Worm (Caenorhabditis elegans) whole organism, mixed stage, embryonic: ENCODE data around the gene fbxa-181.

ENCODE experiments used
- M03D4.4 ChIP-seq: sonication (generic microtip); optimal IDR thresholded peaks from 2 replicates; lab custom pipeline; 2017; ENCODE audit warnings: mild to moderate bottlenecking, missing genetic modification characterization, missing compliant biosample characterization
- bed-3 ChIP-seq: fragments of 200-800 bp; sonication (Bioruptor generic); optimal IDR thresholded peaks from 3 replicates; lab custom pipeline; 2018; ENCODE audit warnings: mild to moderate bottlenecking, missing genetic modification characterization, moderate library complexity, missing compliant biosample characterization
- blmp-1 ChIP-seq: fragments of 150-350 bp; optimal IDR thresholded peaks from 2 replicates; lab custom pipeline; 2014; ENCODE audit warnings: missing biosample characterization, missing genetic modification characterization
- ceh-39 ChIP-seq: fragments of 150-350 bp; optimal IDR thresholded peaks from 2 replicates; lab custom pipeline; 2014; ENCODE audit warnings: missing biosample characterization, missing genetic modification characterization
- ceh-43 ChIP-seq: fragments of 200-800 bp; sonication (Bioruptor generic); optimal IDR thresholded peaks from 2 replicates; lab custom pipeline; 2018; ENCODE audit warnings: mild to moderate bottlenecking, missing genetic modification characterization, moderate library complexity, missing compliant biosample characterization
- ceh-83 ChIP-seq: fragments of 200-800 bp; sonication (Bioruptor generic); optimal IDR thresholded peaks from 2 replicates; lab custom pipeline; 2018; ENCODE audit warnings: mild to moderate bottlenecking, missing genetic modification characterization, missing compliant biosample characterization
- ces-1 ChIP-seq: fragments of 150-350 bp; optimal IDR thresholded peaks from 2 replicates; lab custom pipeline; 2014; ENCODE audit warnings: missing biosample characterization, missing genetic modification reagents, missing genetic modification characterization
- cnd-1 ChIP-seq: fragments of 200-800 bp; sonication (Bioruptor generic); optimal IDR thresholded peaks from 2 replicates; lab custom pipeline; 2018; ENCODE audit warnings: mild to moderate bottlenecking, missing genetic modification characterization, missing compliant biosample characterization
- drap-1 ChIP-seq: fragments of 200-800 bp; sonication (Bioruptor generic); optimal IDR thresholded peaks from 3 replicates; lab custom pipeline; 2018; ENCODE audit warnings: mild to moderate bottlenecking, missing genetic modification characterization, missing compliant biosample characterization
- elt-1 ChIP-seq: sonication (generic microtip); optimal IDR thresholded peaks from 2 replicates; lab custom pipeline; 2017; ENCODE audit warnings: missing genetic modification characterization, mild to moderate bottlenecking, missing compliant biosample characterization, antibody characterized with exemption, moderate library complexity, borderline replicate concordance; ENCODE audit not compliant: insufficient read depth
- elt-3 ChIP-seq: fragments of 150-350 bp; optimal IDR thresholded peaks from 2 replicates; lab custom pipeline; 2014; ENCODE audit warnings: missing biosample characterization, missing genetic modification characterization
- flh-1 ChIP-seq: fragments of 200-800 bp; sonication (Bioruptor generic); optimal IDR thresholded peaks from 2 replicates; lab custom pipeline; 2018; ENCODE audit warnings: mild to moderate bottlenecking, missing genetic modification characterization, moderate library complexity, missing compliant biosample characterization
- ham-2 ChIP-seq: fragments of 200-800 bp; sonication (Bioruptor generic); optimal IDR thresholded peaks from 2 replicates; lab custom pipeline; 2018; ENCODE audit warnings: mild to moderate bottlenecking, missing genetic modification characterization, missing compliant biosample characterization
- hlh-1 ChIP-seq: fragments of 150-350 bp; optimal IDR thresholded peaks from 2 replicates; lab custom pipeline; 2014; ENCODE audit warnings: missing biosample characterization, missing genetic modification reagents, missing genetic modification characterization
- lin-13 ChIP-seq: fragments of 150-350 bp; optimal IDR thresholded peaks from 2 replicates; lab custom pipeline; 2014; ENCODE audit warnings: missing biosample characterization, missing genetic modification characterization
- lin-32 ChIP-seq: fragments of 200-800 bp; sonication (Bioruptor generic); optimal IDR thresholded peaks from 2 replicates; lab custom pipeline; 2018; ENCODE audit warnings: mild to moderate bottlenecking, missing genetic modification characterization, missing compliant biosample characterization
- lsy-2 ChIP-seq: fragments of 150-350 bp; optimal IDR thresholded peaks from 2 replicates; lab custom pipeline; 2014; ENCODE audit warnings: missing biosample characterization, missing genetic modification characterization
- mab-5 ChIP-seq: fragments of 150-350 bp; optimal IDR thresholded peaks from 2 replicates; lab custom pipeline; 2014; ENCODE audit warnings: missing biosample characterization, missing genetic modification characterization
- mep-1 ChIP-seq: fragments of 150-350 bp; optimal IDR thresholded peaks from 2 replicates; lab custom pipeline; 2017; ENCODE audit warnings: missing biosample characterization, missing genetic modification reagents, missing genetic modification characterization, inconsistent platforms
- mls-2 ChIP-seq: sonication (generic microtip); optimal IDR thresholded peaks from 2 replicates; lab custom pipeline; 2016; ENCODE audit warnings: mild to moderate bottlenecking, missing genetic modification characterization, moderate library complexity, missing compliant biosample characterization
- nhr-12 ChIP-seq: fragments of 150-350 bp; optimal IDR thresholded peaks from 2 replicates; lab custom pipeline; 2014; ENCODE audit warnings: missing biosample characterization, missing genetic modification characterization
- nhr-2 ChIP-seq: fragments of 150-350 bp; optimal IDR thresholded peaks from 2 replicates; lab custom pipeline; 2014; ENCODE audit warnings: missing biosample characterization, missing genetic modification characterization
- nhr-237 ChIP-seq: fragments of 150-350 bp; optimal IDR thresholded peaks from 2 replicates; lab custom pipeline; 2014; ENCODE audit warnings: missing biosample characterization, missing genetic modification characterization
- nhr-28 ChIP-seq: fragments of 150-350 bp; optimal IDR thresholded peaks from 2 replicates; lab custom pipeline; 2014; ENCODE audit warnings: missing biosample characterization, missing genetic modification characterization
- nhr-76 ChIP-seq: sonication (generic microtip); optimal IDR thresholded peaks from 2 replicates; lab custom pipeline; 2017; ENCODE audit warnings: missing biosample characterization, missing genetic modification characterization
- pha-4 ChIP-seq: fragments of 150-350 bp; optimal IDR thresholded peaks from 2 replicates; lab custom pipeline; 2018; ENCODE audit warnings: missing biosample characterization, missing genetic modification reagents, missing genetic modification characterization
- sem-2 ChIP-seq: fragments of 200-800 bp; sonication (Bioruptor generic); optimal IDR thresholded peaks from 2 replicates; lab custom pipeline; 2018; ENCODE audit warnings: mild to moderate bottlenecking, missing genetic modification characterization, missing compliant biosample characterization
- snpc-4 ChIP-seq: fragments of 150-350 bp; optimal IDR thresholded peaks from 2 replicates; lab custom pipeline; 2014; ENCODE audit warnings: missing biosample characterization, missing genetic modification characterization
- sptf-1 ChIP-seq: sonication (generic microtip); optimal IDR thresholded peaks from 2 replicates; lab custom pipeline; 2017; ENCODE audit warnings: mild to moderate bottlenecking, missing genetic modification characterization, moderate library complexity, missing compliant biosample characterization
- tbx-8 ChIP-seq: fragments of 200-800 bp; sonication (Bioruptor generic); optimal IDR thresholded peaks from 2 replicates; lab custom pipeline; 2018; ENCODE audit warnings: mild to moderate bottlenecking, missing genetic modification characterization, moderate library complexity, missing compliant biosample characterization
- unc-120 ChIP-seq: sonication (generic microtip); optimal IDR thresholded peaks from 2 replicates; lab custom pipeline; 2017; ENCODE audit warnings: missing genetic modification characterization, missing compliant biosample characterization; ENCODE audit not compliant: poor library complexity, severe bottlenecking
- unc-39 ChIP-seq: fragments of 150-350 bp; optimal IDR thresholded peaks from 2 replicates; lab custom pipeline; 2014; ENCODE audit warnings: missing biosample characterization, missing genetic modification characterization
- unc-62 ChIP-seq: fragments of 150-350 bp; optimal IDR thresholded peaks from 2 replicates; lab custom pipeline; 2014; ENCODE audit warnings: missing biosample characterization, missing genetic modification reagents, missing genetic modification characterization
- zip-8 ChIP-seq: fragments of 150-350 bp; optimal IDR thresholded peaks from 2 replicates; lab custom pipeline; 2014; ENCODE audit warnings: missing biosample characterization, missing genetic modification characterization
- ztf-11 ChIP-seq: fragments of 150-350 bp; optimal IDR thresholded peaks from 2 replicates; lab custom pipeline; 2014; ENCODE audit warnings: missing biosample characterization, missing genetic modification characterization

fbxa-181 gene

DNA sequence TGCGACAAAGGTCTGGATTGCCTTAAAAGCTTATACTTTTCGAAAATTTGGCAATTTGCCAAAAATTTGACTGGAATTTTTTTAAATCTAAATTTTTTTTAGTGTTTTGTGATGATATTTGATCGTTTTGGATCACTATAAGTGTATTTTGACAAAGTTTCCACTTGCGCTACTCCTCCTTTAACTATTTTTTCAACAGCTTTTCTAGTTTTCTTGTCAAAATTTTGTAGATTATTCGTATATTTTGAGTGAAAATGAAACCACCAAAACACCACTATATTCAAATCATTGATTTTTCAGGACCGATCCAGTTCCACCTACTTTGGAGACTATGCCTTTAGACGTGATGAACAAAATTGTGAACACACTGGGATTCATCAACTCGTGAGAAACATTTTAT, at the start of gene fbxa-181:
TSS of gene fbxa-181 (plus strand) at position 301 of the 400 bp plus-strand sequence.
- TF ChIP-seq elt-3 (tag; lab: Kevin White, UChicago) (no peak), ztf-11 (tag; lab: Kevin White, UChicago) (no peak), mls-2 (tag; lab: Kevin White, UChicago) (no peak), elt-1 (tag; lab: Kevin White, UChicago) (no peak), nhr-237 (tag; lab: Kevin White, UChicago) (no peak), pha-4 (tag; lab: Kevin White, UChicago) (no peak), flh-1 (GFP tag; lab: Kevin White, UChicago) (no peak), sptf-1 (tag; lab: Kevin White, UChicago) (no peak), nhr-76 (tag; lab: Kevin White, UChicago) (no peak), zip-8 (tag; lab: Kevin White, UChicago) (no peak), tbx-8 (GFP tag; lab: Kevin White, UChicago) (no peak)

ce11 chrV:13678542-13678941, 47.1 kb upstream of the fbxa-181 start, which contains the start of the genes tag-65 and ccz-1:
TSS of gene tag-65 (minus strand) at chrV:13678587.
TSS of gene ccz-1 (plus strand) at chrV:13678875.
- TF ChIP-seq ceh-43 (GFP tag; lab: Kevin White, UChicago) (no peak), mab-5 (peak; percentile 22), nhr-2 (tag; lab: Kevin White, UChicago) (peak; percentile 4), unc-120 (tag; lab: Kevin White, UChicago) (no peak), zip-8 (tag; lab: Kevin White, UChicago) (no peak), bed-3 (GFP tag; lab: Kevin White, UChicago) (no peak), ham-2 (GFP tag; lab: Kevin White, UChicago) (no peak), unc-39 (tag; lab: Kevin White, UChicago) (no peak), lin-32 (GFP tag; lab: Kevin White, UChicago) (no peak), lin-13 (tag; lab: Kevin White, UChicago) (peak; percentile 66), drap-1 (GFP tag; lab: Kevin White, UChicago) (no peak), ceh-83 (GFP tag; lab: Kevin White, UChicago) (peak; percentile 34), sem-2 (no peak), nhr-237 (tag; lab: Kevin White, UChicago) (peak; percentile 78), ces-1 (GFP tag; lab: Kevin White, UChicago) (peak; percentile 85), nhr-28 (tag; lab: Kevin White, UChicago) (no peak), sptf-1 (tag; lab: Kevin White, UChicago) (peak; percentile 60), nhr-76 (tag; lab: Kevin White, UChicago) (no peak), cnd-1 (no peak), hlh-1 (tag; lab: Kevin White, UChicago) (peak; percentile 36), lsy-2 (tag; lab: Kevin White, UChicago) (peak; percentile 74), elt-1 (tag; lab: Kevin White, UChicago) (no peak), snpc-4 (tag; lab: Kevin White, UChicago) (no peak), mep-1 (tag; lab: Kevin White, UChicago) (peak; percentile 74), elt-3 (tag; lab: Kevin White, UChicago) (no peak), unc-62 (GFP tag; lab: Kevin White, UChicago) (peak; percentile 60), pha-4 (tag; lab: Kevin White, UChicago) (peak; percentile 90), blmp-1 (tag; lab: Kevin White, UChicago) (no peak), flh-1 (GFP tag; lab: Kevin White, UChicago) (no peak), mls-2 (tag; lab: Kevin White, UChicago) (no peak), nhr-12 (tag; lab: Kevin White, UChicago) (no peak), ceh-39 (tag; lab: Kevin White, UChicago) (no peak), M03D4.4 (tag; lab: Kevin White, UChicago) (no peak), ztf-11 (tag; lab: Kevin White, UChicago) (no peak), tbx-8 (GFP tag; lab: Kevin White, UChicago) (no peak)

- TF ChIP-seq ztf-11 (tag; lab: Kevin White, UChicago) (no peak), lin-32 (GFP tag; lab: Kevin White, UChicago) (no peak), unc-120 (tag; lab: Kevin White, UChicago) (no peak), cnd-1 (no peak), sptf-1 (tag; lab: Kevin White, UChicago) (no peak), ceh-43 (GFP tag; lab: Kevin White, UChicago) (no peak), nhr-2 (tag; lab: Kevin White, UChicago) (no peak), lin-13 (tag; lab: Kevin White, UChicago) (no peak), M03D4.4 (tag; lab: Kevin White, UChicago) (no peak)
Measured at ce11 chrV:13679859-13680258, 45.8 kb upstream of the fbxa-181 start.
